Worm (Caenorhabditis elegans) whole organism, L1 larva: ENCODE results near the gene C55A6.10.

Source experiments
- aly-2 ChIP-seq: fragments of 150-350 bp; optimal IDR thresholded peaks from 2 replicates; lab custom pipeline; 2014; ENCODE audit warnings: missing biosample characterization, missing genetic modification characterization
- ceh-63 ChIP-seq: fragments of 200-800 bp; sonication (Bioruptor generic); optimal IDR thresholded peaks from 2 replicates; lab custom pipeline; 2018; ENCODE audit warnings: mild to moderate bottlenecking, missing genetic modification characterization, missing compliant biosample characterization
- fkh-10 ChIP-seq: sonication (generic microtip); optimal IDR thresholded peaks from 2 replicates; lab custom pipeline; 2017; ENCODE audit warnings: missing biosample characterization, missing genetic modification reagents, missing genetic modification characterization
- fos-1 ChIP-seq: fragments of 150-350 bp; optimal IDR thresholded peaks from 2 replicates; lab custom pipeline; 2014; ENCODE audit warnings: missing biosample characterization, missing genetic modification characterization
- pqm-1 ChIP-seq: sonication (generic microtip); optimal IDR thresholded peaks from 3 replicates; lab custom pipeline; 2017; ENCODE audit warnings: missing biosample characterization, missing genetic modification characterization

- TF ChIP-seq fkh-10 (GFP tag; lab: Kevin White, UChicago) (no peak), ceh-63 (GFP tag; lab: Kevin White, UChicago) (no peak), aly-2 (tag; lab: Kevin White, UChicago) (no peak), pqm-1 (tag; lab: Kevin White, UChicago) (no peak), fos-1 (tag; lab: Kevin White, UChicago) (no peak)
Measured at ce11 chrV:11486680-11487079, 18.5 kb upstream of the C55A6.10 start, which contains the start of gene T11F9.10.
